Fruit fly (Drosophila melanogaster) whole organism, embryonic: Measurements from ENCODE around the gene CG42693.

Source experiments
- Aef1 ChIP-seq: fragments of 200-800 bp; sonication (Bioruptor generic); IDR thresholded peaks from 3 replicates; pipeline ENCODE4 v1.3.6; 2022; ENCODE audit warnings: missing biosample characterization, missing genetic modification characterization
- Bgb ChIP-seq: fragments of 200-800 bp; sonication (Bioruptor generic); IDR thresholded peaks from 2 replicates; pipeline ENCODE4 v1.3.6; 2022; ENCODE audit warnings: missing biosample characterization, missing genetic modification characterization; ENCODE audit not compliant: partially characterized antibody
- CG10321 ChIP-seq: fragments of 200-800 bp; sonication (Bioruptor generic); IDR thresholded peaks from 2 replicates; pipeline ENCODE4 v1.3.6; 2022; ENCODE audit warnings: missing biosample characterization, missing genetic modification characterization
- CG11456 ChIP-seq: fragments of 200-800 bp; sonication (Bioruptor generic); IDR thresholded peaks from 3 replicates; pipeline ENCODE4 v1.3.6; 2022; ENCODE audit warnings: missing biosample characterization, missing genetic modification characterization
- CG11560 ChIP-seq: fragments of 200-800 bp; sonication (Bioruptor generic); IDR thresholded peaks from 3 replicates; pipeline ENCODE4 v1.3.6; 2022; ENCODE audit warnings: missing biosample characterization, missing genetic modification characterization
- CG11723 ChIP-seq: fragments of 200-800 bp; sonication (Bioruptor generic); optimal IDR thresholded peaks from 2 replicates; lab custom pipeline; 2017; ENCODE audit warnings: missing biosample characterization, mild to moderate bottlenecking, missing genetic modification characterization
- CG1832 ChIP-seq: fragments of 200-800 bp; sonication (Bioruptor generic); optimal IDR thresholded peaks from 2 replicates; lab custom pipeline; 2017; ENCODE audit warnings: missing biosample characterization, mild to moderate bottlenecking, missing genetic modification characterization, inconsistent platforms
- CG31388 ChIP-seq: fragments of 200-800 bp; sonication (Bioruptor generic); optimal IDR thresholded peaks from 2 replicates; lab custom pipeline; 2016; ENCODE audit warnings: missing biosample characterization, missing genetic modification characterization
- CG31441 ChIP-seq: fragments of 200-800 bp; sonication (Bioruptor generic); IDR thresholded peaks from 2 replicates; pipeline ENCODE4 v1.3.6; 2022; ENCODE audit warnings: missing biosample characterization, missing genetic modification characterization
- CG32772 ChIP-seq: fragments of 200-800 bp; sonication (Bioruptor generic); IDR thresholded peaks from 2 replicates; pipeline ENCODE4 v1.3.6; 2022; ENCODE audit warnings: missing biosample characterization, missing genetic modification characterization
- CG34224 ChIP-seq: fragments of 200-800 bp; sonication (Bioruptor generic); IDR thresholded peaks from 3 replicates; pipeline ENCODE4 v1.3.6; 2022; ENCODE audit warnings: missing biosample characterization, missing genetic modification characterization; ENCODE audit not compliant: partially characterized antibody
- CG34422 ChIP-seq: fragments of 200-800 bp; sonication (Bioruptor generic); IDR thresholded peaks from 3 replicates; pipeline ENCODE4 v1.3.6; 2022; ENCODE audit warnings: missing biosample characterization, missing genetic modification characterization
- CG7963 ChIP-seq: fragments of 200-800 bp; sonication (Bioruptor generic); IDR thresholded peaks from 3 replicates; pipeline ENCODE4 v1.3.6; 2022; ENCODE audit warnings: missing biosample characterization, missing genetic modification characterization; ENCODE audit not compliant: partially characterized antibody
- CkIIα-i1 ChIP-seq: fragments of 200-800 bp; sonication (Bioruptor generic); IDR thresholded peaks from 2 replicates; pipeline ENCODE4 v1.3.6; 2022; ENCODE audit warnings: missing biosample characterization, missing genetic modification characterization
- Deaf1 ChIP-seq: fragments of 200-800 bp; optimal IDR thresholded peaks from 3 replicates; lab custom pipeline; 2019; ENCODE audit warnings: missing biosample characterization, mild to moderate bottlenecking, missing genetic modification characterization, moderate library complexity
- Drgx ChIP-seq: fragments of 200-800 bp; sonication (Bioruptor generic); IDR thresholded peaks from 2 replicates; pipeline ENCODE4 v1.3.6; 2022; ENCODE audit warnings: missing biosample characterization, missing genetic modification characterization
- E2f2 ChIP-seq: fragments of 200-800 bp; sonication (Bioruptor generic); IDR thresholded peaks from 2 replicates; pipeline ENCODE4 v1.3.6; 2022; ENCODE audit warnings: missing biosample characterization, missing genetic modification characterization
- Ets97D ChIP-seq: fragments of 200-800 bp; sonication (Bioruptor generic); optimal IDR thresholded peaks from 3 replicates; lab custom pipeline; 2016; ENCODE audit warnings: missing biosample characterization, missing genetic modification characterization
- HmgZ ChIP-seq: fragments of 200-800 bp; sonication (Bioruptor generic); optimal IDR thresholded peaks from 2 replicates; lab custom pipeline; 2018; ENCODE audit warnings: missing biosample characterization, mild to moderate bottlenecking, missing genetic modification characterization
- Kr ChIP-seq: fragments of 200-800 bp; sonication (Bioruptor generic); optimal IDR thresholded peaks from 2 replicates; lab custom pipeline; 2017; ENCODE audit warnings: missing biosample characterization, mild to moderate bottlenecking, missing genetic modification characterization
- MBD-R2 ChIP-seq: fragments of 200-800 bp; sonication (Bioruptor generic); IDR thresholded peaks from 2 replicates; pipeline ENCODE4 v1.3.6; 2022; ENCODE audit warnings: missing biosample characterization, missing genetic modification characterization
- MTF-1 ChIP-seq: fragments of 200-800 bp; sonication (Bioruptor generic); optimal IDR thresholded peaks from 2 replicates; lab custom pipeline; 2018; ENCODE audit warnings: missing biosample characterization, mild to moderate bottlenecking, missing genetic modification characterization, borderline replicate concordance
- Med ChIP-seq: fragments of 200-800 bp; sonication (Bioruptor generic); peaks from one replicate; lab custom pipeline; 2016; ENCODE audit warnings: missing biosample characterization, missing genetic modification characterization, mild to moderate bottlenecking, inconsistent platforms, moderate library complexity
- Optix ChIP-seq: fragments of 200-800 bp; sonication (Bioruptor generic); IDR thresholded peaks from 3 replicates; pipeline ENCODE4 v1.3.6; 2022; ENCODE audit warnings: missing biosample characterization, missing genetic modification characterization
- Ptx1 ChIP-seq: fragments of 200-800 bp; sonication (Bioruptor generic); IDR thresholded peaks from 2 replicates; pipeline ENCODE4 v1.3.6; 2022; ENCODE audit warnings: missing biosample characterization, missing genetic modification characterization
- Sox100B ChIP-seq: fragments of 200-800 bp; sonication (Bioruptor generic); optimal IDR thresholded peaks from 3 replicates; lab custom pipeline; 2018; ENCODE audit warnings: missing biosample characterization, mild to moderate bottlenecking, missing genetic modification characterization
- ac ChIP-seq: fragments of 200-800 bp; sonication (Bioruptor generic); optimal IDR thresholded peaks from 3 replicates; lab custom pipeline; 2017; ENCODE audit warnings: missing biosample characterization, mild to moderate bottlenecking, missing genetic modification characterization
- amos ChIP-seq: fragments of 200-800 bp; sonication (Bioruptor generic); IDR thresholded peaks from 2 replicates; pipeline ENCODE4 v1.3.6; 2022; ENCODE audit warnings: missing biosample characterization, missing genetic modification characterization; ENCODE audit not compliant: partially characterized antibody
- bbx ChIP-seq: fragments of 200-800 bp; sonication (Bioruptor generic); IDR thresholded peaks from 2 replicates; pipeline ENCODE4 v1.3.6; 2022; ENCODE audit warnings: missing biosample characterization, missing genetic modification characterization; ENCODE audit not compliant: partially characterized antibody
- bsh ChIP-seq, 2 experiments: fragments of 200-800 bp; sonication (Bioruptor generic); optimal IDR thresholded peaks; 2 replicates each; lab custom pipeline; 2017 to 2018; ENCODE audit warnings: mild to moderate bottlenecking in 2 of 2, missing biosample characterization in 2 of 2, missing genetic modification characterization in 2 of 2, moderate library complexity in 1 of 2
- cato ChIP-seq: fragments of 200-800 bp; sonication (Bioruptor generic); optimal IDR thresholded peaks from 2 replicates; lab custom pipeline; 2016; ENCODE audit warnings: missing biosample characterization, missing genetic modification characterization, borderline replicate concordance
- crp ChIP-seq, 2 experiments: fragments of 200-800 bp; sonication (Bioruptor generic); optimal IDR thresholded peaks; 2 replicates in 1 of 2; 3 replicates in 1 of 2; lab custom pipeline; 2017; ENCODE audit warnings: missing biosample characterization in 2 of 2, missing genetic modification characterization in 2 of 2, mild to moderate bottlenecking in 1 of 2, moderate library complexity in 1 of 2
- grn ChIP-seq: fragments of 200-800 bp; sonication (Bioruptor generic); optimal IDR thresholded peaks from 3 replicates; lab custom pipeline; 2017; ENCODE audit warnings: missing biosample characterization, missing genetic modification characterization
- hbn ChIP-seq: fragments of 200-800 bp; sonication (Bioruptor generic); IDR thresholded peaks from 2 replicates; pipeline ENCODE4 v1.3.6; 2022; ENCODE audit warnings: missing biosample characterization, missing genetic modification characterization; ENCODE audit not compliant: partially characterized antibody
- nerfin-1 ChIP-seq: fragments of 200-800 bp; sonication (Bioruptor generic); optimal IDR thresholded peaks from 3 replicates; lab custom pipeline; 2019; ENCODE audit warnings: missing biosample characterization, mild to moderate bottlenecking, missing genetic modification characterization, moderate library complexity
- onecut ChIP-seq: fragments of 200-800 bp; sonication (Bioruptor generic); IDR thresholded peaks from 2 replicates; pipeline ENCODE4 v1.3.6; 2022; ENCODE audit warnings: missing biosample characterization, missing genetic modification characterization
- pan ChIP-seq, 4 experiments: fragments of >200 bp in 3 of 4; fragments of 200-800 bp in 1 of 4; sonication (Bioruptor generic) in 1 of 4; optimal IDR thresholded peaks in 3 of 4; IDR thresholded peaks in 1 of 4; 2 replicates each; pipeline versions ENCODE4 v1.3.6 to Lab custom; 2017 to 2022; ENCODE audit warnings: missing biosample characterization in 2 of 4, missing genetic modification characterization in 2 of 4, mixed read lengths in 1 of 4
- row ChIP-seq: fragments of 200-800 bp; sonication (Bioruptor generic); IDR thresholded peaks from 3 replicates; pipeline ENCODE4 v1.3.6; 2022; ENCODE audit warnings: missing biosample characterization, missing genetic modification characterization
- salm ChIP-seq: fragments of 200-800 bp; sonication (Bioruptor generic); optimal IDR thresholded peaks from 2 replicates; lab custom pipeline; 2018; ENCODE audit warnings: missing biosample characterization, mild to moderate bottlenecking, missing genetic modification characterization
- sens ChIP-seq: fragments of 200-800 bp; sonication (Bioruptor generic); peaks from one replicate; lab custom pipeline; 2016; ENCODE audit warnings: missing biosample characterization, missing genetic modification characterization
- tna ChIP-seq: fragments of 200-800 bp; sonication (Bioruptor generic); IDR thresholded peaks from 2 replicates; pipeline ENCODE4 v1.3.6; 2022; ENCODE audit warnings: missing biosample characterization, missing genetic modification characterization; ENCODE audit not compliant: partially characterized antibody
- tx ChIP-seq: fragments of 200-800 bp; sonication (Bioruptor generic); optimal IDR thresholded peaks from 2 replicates; lab custom pipeline; 2016; ENCODE audit warnings: missing biosample characterization, missing genetic modification characterization
- vvl ChIP-seq: fragments of 200-800 bp; sonication (Bioruptor generic); IDR thresholded peaks from 2 replicates; pipeline ENCODE4 v1.3.6; 2022; ENCODE audit warnings: missing biosample characterization, missing genetic modification characterization
- zfh1 ChIP-seq: fragments of 200-800 bp; sonication (Bioruptor generic); IDR thresholded peaks from 3 replicates; pipeline ENCODE4 v1.3.6; 2022; ENCODE audit warnings: missing biosample characterization, missing genetic modification characterization

The CG42693 gene

DNA sequence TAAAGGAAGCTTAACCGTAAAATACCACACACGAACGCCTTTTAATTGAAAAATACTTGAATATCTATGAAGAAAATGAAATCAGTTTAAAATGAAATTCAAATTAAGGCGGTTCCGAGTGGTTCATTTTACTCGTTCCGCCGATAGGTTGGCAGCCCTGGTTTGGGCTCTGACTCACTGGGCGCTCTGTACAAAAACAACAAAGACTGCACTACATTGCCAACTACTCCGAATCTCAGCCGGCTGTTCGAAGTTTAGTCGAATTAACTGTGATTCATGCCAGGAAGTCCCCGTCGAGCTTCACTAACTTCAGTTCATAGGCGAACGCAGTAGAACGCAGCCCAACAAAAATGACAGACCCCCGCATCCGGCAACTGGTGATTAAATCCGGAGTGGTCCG is 35.1 kb upstream of the CG42693 start, which contains the start of gene Tbca (continued):
- TF ChIP-seq E2f2 (GFP tag; lab: Robert Waterston, UW) (peak; percentile 98), tna (GFP tag; lab: Robert Waterston, UW) (no peak), Bgb (GFP tag; lab: Robert Waterston, UW) (peak; percentile 61), amos (GFP tag; lab: Robert Waterston, UW) (peak; percentile 79), CG34224 (GFP tag; lab: Robert Waterston, UW) (peak; percentile 63; the same call in 2 of the 3 replicates), CG31441 (no peak), Ets97D (GFP tag; lab: Kevin White, UChicago) (peak; percentile 44), HmgZ (peak; percentile 52), CG11456 (GFP tag; lab: Robert Waterston, UW) (no peak), MBD-R2 (GFP tag; lab: Robert Waterston, UW) (peak; percentile 64; the same call in 1 of the 2 replicates), MTF-1 (GFP tag; lab: Kevin White, UChicago) (no peak), crp (GFP tag; optimal IDR thresholded peaks at IDR 0.05; lab: Kevin White, UChicago) (peak in 1 of 2 experiments; percentile 59), salm (tag; lab: Kevin White, UChicago) (no peak)
- TF ChIP-seq, all 482 proteins: peak for 58

DNA sequence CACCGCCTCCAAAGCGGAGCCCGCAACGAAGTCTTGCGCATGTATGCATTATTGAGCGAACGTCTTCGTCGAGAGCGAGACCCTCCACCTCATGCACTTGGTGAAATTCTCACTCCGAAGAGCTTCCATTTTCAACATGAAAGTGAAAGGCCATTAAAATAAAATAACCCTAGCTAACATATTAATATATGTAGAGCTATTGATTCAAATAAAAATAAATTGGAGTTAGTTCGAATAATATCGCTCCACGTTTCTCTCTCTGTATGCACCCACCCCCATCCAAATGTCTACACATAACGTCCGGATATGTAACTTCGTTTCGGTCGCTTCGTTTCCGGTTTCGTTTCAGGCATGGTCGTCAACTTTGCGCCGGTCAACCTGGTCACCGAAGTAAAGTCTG is 33.1 kb upstream of the CG42693 start:
- TF ChIP-seq CG11723 (GFP tag; lab: Kevin White, UChicago) (no peak), Drgx (GFP tag; lab: Robert Waterston, UW) (peak; percentile 34; the same call in 1 of the 2 replicates), bsh (GFP tag; optimal IDR thresholded peaks at IDR 0.05; lab: Kevin White, UChicago) (peak in 1 of 2 experiments; percentile 13), pan (optimal IDR thresholded peaks at IDR 0.05; lab: Kevin White, UChicago) (no peak), pan (GFP tag; optimal IDR thresholded peaks at IDR 0.05 in 1 of 2, IDR thresholded peaks at IDR 0.05 in 1 of 2) (peak in 1 of 2 experiments; percentile 19), sens (GFP tag; lab: Kevin White, UChicago) (peak; percentile 6), Aef1 (GFP tag; lab: Robert Waterston, UW) (no peak), CG32772 (peak; percentile 10; the same call in 1 of the 2 replicates), Med (peak; percentile 37), zfh1 (0 out of 3 replicates have a peak, but pooled peaks have one; percentile 13), tx (GFP tag; lab: Kevin White, UChicago) (no peak), Ptx1 (GFP tag; lab: Robert Waterston, UW) (0 out of 2 replicates have a peak, but pooled peaks have one; percentile 11), CG11560 (tag; lab: Robert Waterston, UW) (no peak), vvl (peak; percentile 44; the same call in 1 of the 2 replicates), row (GFP tag; lab: Robert Waterston, UW) (peak; percentile 20; the same call in 1 of the 3 replicates), Deaf1 (tag; lab: Kevin White, UChicago) (peak; percentile 21), CG31388 (GFP tag; lab: Kevin White, UChicago) (no peak)

- TF ChIP-seq grn (no peak), Sox100B (GFP tag; lab: Kevin White, UChicago) (no peak), CG34422 (GFP tag; lab: Robert Waterston, UW) (0 out of 3 replicates have a peak, but pooled peaks have one; percentile 16), Optix (GFP tag; lab: Robert Waterston, UW) (no peak), CG7963 (GFP tag; lab: Robert Waterston, UW) (0 out of 3 replicates have a peak, but pooled peaks have one; percentile 38), cato (no peak), MBD-R2 (GFP tag; lab: Robert Waterston, UW) (peak; percentile 16; the same call in 1 of the 2 replicates), hbn (GFP tag; lab: Robert Waterston, UW) (no peak), CG1832 (GFP tag; lab: Kevin White, UChicago) (peak; percentile 72), nerfin-1 (tag; lab: Kevin White, UChicago) (peak; percentile 96), sens (GFP tag; lab: Kevin White, UChicago) (peak; percentile 1), Deaf1 (tag; lab: Kevin White, UChicago) (peak; percentile 93), bbx (peak; percentile 29; the same call in 1 of the 2 replicates), onecut (GFP tag; lab: Robert Waterston, UW) (peak; percentile 93), Kr (GFP tag; lab: Kevin White, UChicago) (peak; percentile 6), ac (GFP tag; lab: Kevin White, UChicago) (no peak), CkIIα-i1 (no peak), CG10321 (GFP tag; lab: Robert Waterston, UW) (peak; percentile 53; the same call in 1 of the 2 replicates)
- TF ChIP-seq, all 482 proteins: peak for 11
These were observed 31.1 kb upstream of the CG42693 start for dm6 chr3R:31739067-31739786.
